Worm (Caenorhabditis elegans) whole organism, L3 larva: ENCODE measurements around the gene C37H5.13.

ENCODE experiments used
- aly-2 ChIP-seq: fragments of 150-350 bp; optimal IDR thresholded peaks from 2 replicates; lab custom pipeline; 2014; ENCODE audit warnings: missing biosample characterization, missing genetic modification characterization
- fos-1 ChIP-seq: fragments of 150-350 bp; optimal IDR thresholded peaks from 2 replicates; lab custom pipeline; 2014; ENCODE audit warnings: missing biosample characterization, missing genetic modification characterization
- lin-39 ChIP-seq: fragments of 150-350 bp; optimal IDR thresholded peaks from 2 replicates; lab custom pipeline; 2018; ENCODE audit warnings: missing biosample characterization, missing genetic modification reagents, missing genetic modification characterization
- lsy-12 ChIP-seq: sonication (generic microtip); optimal IDR thresholded peaks from 2 replicates; lab custom pipeline; 2016; ENCODE audit warnings: mild to moderate bottlenecking, missing genetic modification characterization, missing compliant biosample characterization
- nhr-11 ChIP-seq: fragments of 150-350 bp; optimal IDR thresholded peaks from 2 replicates; lab custom pipeline; 2014; ENCODE audit warnings: missing biosample characterization, missing genetic modification characterization
- nhr-25 ChIP-seq: sonication (generic microtip); optimal IDR thresholded peaks from 2 replicates; lab custom pipeline; 2017; ENCODE audit warnings: missing biosample characterization, missing genetic modification characterization
- nhr-28 ChIP-seq: fragments of 150-350 bp; optimal IDR thresholded peaks from 2 replicates; lab custom pipeline; 2014; ENCODE audit warnings: missing biosample characterization, missing genetic modification characterization
- nhr-77 ChIP-seq: fragments of 150-350 bp; optimal IDR thresholded peaks from 2 replicates; lab custom pipeline; 2014; ENCODE audit warnings: missing biosample characterization, missing genetic modification characterization
- tbx-2 ChIP-seq: sonication (generic microtip); optimal IDR thresholded peaks from 2 replicates; lab custom pipeline; 2016; ENCODE audit warnings: mild to moderate bottlenecking, missing genetic modification characterization, missing compliant biosample characterization
- zag-1 ChIP-seq: fragments of 150-350 bp; optimal IDR thresholded peaks from 2 replicates; lab custom pipeline; 2014; ENCODE audit warnings: missing biosample characterization, missing genetic modification characterization

DNA sequence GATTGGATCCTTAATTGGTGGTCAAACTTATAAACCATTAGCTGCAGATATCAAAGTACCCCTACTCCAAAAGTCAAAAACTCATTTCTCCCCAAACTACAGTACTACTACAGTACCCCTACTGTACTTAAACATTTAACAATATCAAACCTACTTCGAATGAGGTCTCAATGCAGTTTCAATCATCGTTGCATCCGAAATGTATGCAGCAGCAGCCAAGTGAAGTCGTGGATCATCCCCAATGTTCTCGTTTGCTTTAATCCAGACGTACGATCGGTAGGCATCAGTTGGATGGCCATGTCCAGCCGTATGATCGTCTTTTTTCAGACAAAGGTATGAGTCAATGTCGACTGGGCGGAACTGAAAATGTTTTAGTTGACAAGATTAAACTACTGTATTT is 5.2 kb downstream of the C37H5.13 start:
- TF ChIP-seq fos-1 (tag; lab: Kevin White, UChicago): no peak
- no peak for TF ChIP-seq aly-2 (tag; lab: Kevin White, UChicago)
- no peak for TF ChIP-seq tbx-2 (tag; lab: Kevin White, UChicago)
- no peak for TF ChIP-seq nhr-77 (tag; lab: Kevin White, UChicago)
- no peak for TF ChIP-seq nhr-25 (tag; lab: Kevin White, UChicago)
- TF ChIP-seq zag-1: no peak
- TF ChIP-seq lsy-12 (tag; lab: Kevin White, UChicago): no peak
- no peak for TF ChIP-seq nhr-11 (tag; lab: Kevin White, UChicago)
- no peak for TF ChIP-seq nhr-28 (tag; lab: Kevin White, UChicago)
- no peak for TF ChIP-seq lin-39 (tag; lab: Kevin White, UChicago)
